Worm (Caenorhabditis elegans): ENCODE measurements around the gene cec-4.

DNA sequence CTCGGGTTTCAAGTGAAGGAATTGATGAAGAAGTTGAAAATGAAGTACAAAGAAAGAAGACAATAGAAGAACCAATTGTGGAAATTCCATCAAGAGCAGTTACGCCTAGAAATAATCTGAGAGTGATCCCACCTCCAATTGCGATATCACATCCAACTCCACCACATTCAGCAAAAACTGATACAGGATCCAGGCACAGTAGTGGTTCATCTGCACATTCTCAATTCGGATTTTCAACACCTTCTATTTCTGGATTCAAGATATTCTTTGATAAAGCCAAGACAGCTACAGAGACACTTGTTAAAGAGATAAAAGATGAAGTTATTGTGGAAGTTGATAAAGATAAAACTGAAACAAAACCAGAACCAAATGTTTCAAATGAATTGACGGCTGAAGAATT lies 32.6 kb downstream of the cec-4 start:
- TF ChIP-seq tbx-37 (GFP tag; conservative IDR thresholded peaks at IDR 0.05) (no peak), ama-1 (optimal IDR thresholded peaks at IDR 0.05) (no peak), scrt-1 (GFP tag; IDR thresholded peaks at IDR 0.05) (no peak), aly-1 (tag; optimal IDR thresholded peaks at IDR 0.05) (no peak), F13C5.2 (tag; optimal IDR thresholded peaks at IDR 0.05) (no peak), hmg-4 (GFP tag; optimal IDR thresholded peaks at IDR 0.05) (no peak), tra-4 (tag; optimal IDR thresholded peaks at IDR 0.05) (no peak), flt-1 (GFP tag; IDR thresholded peaks at IDR 0.05) (no peak), ceh-36 (tag; optimal IDR thresholded peaks at IDR 0.05) (no peak), B0310.2 (tag; optimal IDR thresholded peaks at IDR 0.05) (no peak), ets-7 (tag; optimal IDR thresholded peaks at IDR 0.05) (no peak), tbx-11 (GFP tag; IDR thresholded peaks at IDR 0.05) (no peak), hnd-1 (tag; optimal IDR thresholded peaks at IDR 0.05) (no peak)

All from whole organism, early embryonic.